Fruit fly (Drosophila melanogaster) whole organism, wandering third instar larva: Measurements from ENCODE around the gene Or83c.
A peak's percentile ranks its signal among the peaks of the same experiment; 100 is the strongest.

Source experiments
- Abd-B ChIP-seq: fragments of >200 bp; optimal IDR thresholded peaks from 2 replicates; lab custom pipeline; 2017; ENCODE audit warnings: missing biosample characterization, missing genetic modification characterization
- CG32264 ChIP-seq: fragments of 200-800 bp; sonication (Bioruptor generic); optimal IDR thresholded peaks from 2 replicates; lab custom pipeline; 2016; ENCODE audit warnings: missing biosample characterization, missing genetic modification characterization
- CG9705 ChIP-seq: fragments of 200-800 bp; sonication (Bioruptor generic); optimal IDR thresholded peaks from 2 replicates; lab custom pipeline; 2018; ENCODE audit warnings: missing biosample characterization, mild to moderate bottlenecking, missing genetic modification characterization
- CrebA ChIP-seq: fragments of 200-800 bp; sonication (Bioruptor generic); optimal IDR thresholded peaks from 2 replicates; lab custom pipeline; 2016; ENCODE audit warnings: missing biosample characterization, mild to moderate bottlenecking, missing genetic modification characterization, borderline replicate concordance
- Dfd ChIP-seq: fragments of >200 bp; optimal IDR thresholded peaks from 2 replicates; lab custom pipeline; 2017; ENCODE audit warnings: missing biosample characterization, missing genetic modification characterization
- Dif ChIP-seq: fragments of 200-275, 200-300 bp; sonication (Bioruptor generic); optimal IDR thresholded peaks from 2 replicates; lab custom pipeline; 2018; ENCODE audit warnings: missing biosample characterization, missing genetic modification characterization; ENCODE audit not compliant: partially characterized antibody
- GATAd ChIP-seq: sonication (Bioruptor generic); optimal IDR thresholded peaks from 2 replicates; lab custom pipeline; 2016; ENCODE audit warnings: missing biosample characterization, missing genetic modification characterization
- HLH106 ChIP-seq: fragments of 200-800 bp; optimal IDR thresholded peaks from 3 replicates; lab custom pipeline; 2019; ENCODE audit warnings: missing biosample characterization, mild to moderate bottlenecking, missing genetic modification characterization, moderate library complexity
- Hnf4 ChIP-seq: fragments of 200-800 bp; sonication (Bioruptor generic); optimal IDR thresholded peaks from 2 replicates; lab custom pipeline; 2016; ENCODE audit warnings: missing biosample characterization, mild to moderate bottlenecking, missing genetic modification characterization
- Jra ChIP-seq: sonication (Bioruptor generic); optimal IDR thresholded peaks from 2 replicates; lab custom pipeline; 2016; ENCODE audit warnings: missing biosample characterization, missing genetic modification characterization
- Mio ChIP-seq: sonication (Bioruptor generic); optimal IDR thresholded peaks from 2 replicates; lab custom pipeline; 2016; ENCODE audit warnings: missing biosample characterization, missing genetic modification characterization
- Myc ChIP-seq: fragments of >200 bp; optimal IDR thresholded peaks from 2 replicates; lab custom pipeline; 2017
- N ChIP-seq: fragments of >200 bp; optimal IDR thresholded peaks from 2 replicates; lab custom pipeline; 2018; ENCODE audit warnings: missing biosample characterization, missing external identifiers, missing genetic modification characterization
- OdsH ChIP-seq: fragments of 200-800 bp; sonication (Bioruptor generic); optimal IDR thresholded peaks from 2 replicates; lab custom pipeline; 2016; ENCODE audit warnings: missing biosample characterization, mild to moderate bottlenecking, missing genetic modification characterization
- Rel ChIP-seq, 2 experiments: fragments of 200-800 bp; sonication (Bioruptor generic) in 1 of 2; optimal IDR thresholded peaks; 2 replicates in 1 of 2; 3 replicates in 1 of 2; lab custom pipeline; 2016 to 2019; ENCODE audit warnings: mild to moderate bottlenecking in 2 of 2, missing biosample characterization in 2 of 2, missing genetic modification characterization in 2 of 2, moderate library complexity in 1 of 2
- Sp1 ChIP-seq: fragments of 200-800 bp; sonication (Bioruptor generic); optimal IDR thresholded peaks from 3 replicates; lab custom pipeline; 2019; ENCODE audit warnings: missing biosample characterization, mild to moderate bottlenecking, missing genetic modification characterization, moderate library complexity
- Vsx2 ChIP-seq: fragments of 200-300, 225-300 bp; sonication (Bioruptor generic); optimal IDR thresholded peaks from 2 replicates; lab custom pipeline; 2018; ENCODE audit warnings: missing biosample characterization, missing genetic modification characterization; ENCODE audit not compliant: partially characterized antibody
- br ChIP-seq: fragments of 200-800 bp; sonication (Bioruptor generic); optimal IDR thresholded peaks from 2 replicates; lab custom pipeline; 2016; ENCODE audit warnings: missing biosample characterization, missing genetic modification characterization
- brk ChIP-seq: fragments of 200-800 bp; sonication (Bioruptor generic); optimal IDR thresholded peaks from 2 replicates; lab custom pipeline; 2016; ENCODE audit warnings: missing biosample characterization, mild to moderate bottlenecking, missing genetic modification characterization
- dmrt93B ChIP-seq: fragments of 200-800 bp; sonication (Bioruptor generic); optimal IDR thresholded peaks from 2 replicates; lab custom pipeline; 2018; ENCODE audit warnings: missing biosample characterization, mild to moderate bottlenecking, missing genetic modification characterization
- dsf ChIP-seq: sonication (Bioruptor generic); optimal IDR thresholded peaks from 2 replicates; lab custom pipeline; 2016; ENCODE audit warnings: missing biosample characterization, missing genetic modification characterization, borderline replicate concordance
- ey ChIP-seq: fragments of 200-800 bp; sonication (Bioruptor generic); optimal IDR thresholded peaks from 2 replicates; lab custom pipeline; 2016; ENCODE audit warnings: missing biosample characterization, missing genetic modification characterization
- foxo ChIP-seq, 2 experiments: fragments of 200-800 bp; sonication (Bioruptor generic); optimal IDR thresholded peaks; 2 replicates in 1 of 2; 3 replicates in 1 of 2; lab custom pipeline; 2016 to 2017; ENCODE audit warnings: missing biosample characterization in 2 of 2, missing genetic modification characterization in 2 of 2
- fru ChIP-seq: fragments of 200-800 bp; sonication (Bioruptor generic); optimal IDR thresholded peaks from 3 replicates; lab custom pipeline; 2016; ENCODE audit warnings: missing biosample characterization, mild to moderate bottlenecking, missing genetic modification characterization
- h ChIP-seq: fragments of 200-800 bp; sonication (Bioruptor generic); optimal IDR thresholded peaks from 3 replicates; lab custom pipeline; 2016; ENCODE audit warnings: missing biosample characterization, mild to moderate bottlenecking, missing genetic modification characterization
- jim ChIP-seq: fragments of 175-275, 200-325 bp; sonication (Bioruptor generic); optimal IDR thresholded peaks from 2 replicates; lab custom pipeline; 2016; ENCODE audit warnings: missing biosample characterization, mild to moderate bottlenecking, missing genetic modification characterization
- lola ChIP-seq: fragments of >200 bp; optimal IDR thresholded peaks from 2 replicates; lab custom pipeline; 2017; ENCODE audit warnings: missing biosample characterization, missing genetic modification characterization
- psq ChIP-seq: fragments of 200-800 bp; sonication (Bioruptor generic); optimal IDR thresholded peaks from 3 replicates; lab custom pipeline; 2017; ENCODE audit warnings: missing biosample characterization, mild to moderate bottlenecking, missing genetic modification characterization, moderate library complexity
- rgr ChIP-seq: fragments of 200-800 bp; sonication (Bioruptor generic); optimal IDR thresholded peaks from 3 replicates; lab custom pipeline; 2016; ENCODE audit warnings: missing biosample characterization, mild to moderate bottlenecking, missing genetic modification characterization
- sage ChIP-seq: fragments of 200-800 bp; sonication (Bioruptor generic); optimal IDR thresholded peaks from 2 replicates; lab custom pipeline; 2016; ENCODE audit warnings: missing biosample characterization, mild to moderate bottlenecking, missing genetic modification characterization
- tai ChIP-seq: sonication (Bioruptor generic); optimal IDR thresholded peaks from 2 replicates; lab custom pipeline; 2016; ENCODE audit warnings: missing biosample characterization, missing genetic modification characterization
- usp ChIP-seq: fragments of >200 bp; optimal IDR thresholded peaks from 2 replicates; lab custom pipeline; 2017; ENCODE audit warnings: missing biosample characterization, missing genetic modification characterization
- woc ChIP-seq: sonication (Bioruptor generic); optimal IDR thresholded peaks from 2 replicates; lab custom pipeline; 2016; ENCODE audit warnings: missing biosample characterization, mild to moderate bottlenecking, missing genetic modification characterization

Or83c gene

dm6 chr3R:6110916-6111315 lies 32.8 kb upstream of the Or83c start, which contains the start of gene Obp83ef:
Obp83ef (minus strand) TSS chr3R:6111034.
- no peak for TF ChIP-seq dsf
- no peak for TF ChIP-seq Dfd (GFP tag; lab: Kevin White, UChicago)
- TF ChIP-seq Rel (GFP tag; optimal IDR thresholded peaks at IDR 0.05; lab: Kevin White, UChicago): no peak
- TF ChIP-seq Rel (tag; optimal IDR thresholded peaks at IDR 0.05; lab: Kevin White, UChicago): peak; percentile 5
- no peak for TF ChIP-seq CG32264 (GFP tag; lab: Kevin White, UChicago)
- TF ChIP-seq CrebA (GFP tag; lab: Kevin White, UChicago): no peak
- TF ChIP-seq lola: no peak

- TF ChIP-seq N (no peak), br (GFP tag; lab: Kevin White, UChicago) (no peak), HLH106 (tag; lab: Kevin White, UChicago) (no peak), Hnf4 (GFP tag; lab: Kevin White, UChicago) (no peak), OdsH (GFP tag; lab: Kevin White, UChicago) (no peak), Abd-B (no peak)
These were observed 29.7 kb upstream of the Or83c start, which contains the start of gene Obp83cd for dm6 chr3R:6107792-6108191. Obp83cd (plus strand) TSS chr3R:6108134.

- no peak for TF ChIP-seq CrebA (GFP tag; lab: Kevin White, UChicago)
- no peak for TF ChIP-seq psq (GFP tag; lab: Kevin White, UChicago)
- TF ChIP-seq ey (GFP tag; lab: Kevin White, UChicago): no peak
- TF ChIP-seq h: no peak
- TF ChIP-seq Dfd (GFP tag; lab: Kevin White, UChicago): no peak
- TF ChIP-seq Sp1: no peak
- no peak for TF ChIP-seq foxo (GFP tag; optimal IDR thresholded peaks at IDR 0.05; lab: Kevin White, UChicago)
- TF ChIP-seq jim (GFP tag; lab: Kevin White, UChicago): no peak
- no peak for TF ChIP-seq woc (GFP tag; lab: Kevin White, UChicago)
- TF ChIP-seq dmrt93B (GFP tag; lab: Kevin White, UChicago): no peak
- TF ChIP-seq br (GFP tag; lab: Kevin White, UChicago): no peak
- no peak for TF ChIP-seq Hnf4 (GFP tag; lab: Kevin White, UChicago)
- no peak for TF ChIP-seq HLH106 (tag; lab: Kevin White, UChicago)
- TF ChIP-seq brk: no peak
- TF ChIP-seq OdsH (GFP tag; lab: Kevin White, UChicago): no peak
- no peak for TF ChIP-seq Myc (lab: Kevin White, UChicago)
- TF ChIP-seq lola: no peak
- no peak for TF ChIP-seq Mio (GFP tag; lab: Kevin White, UChicago)
These were observed 29.3 kb upstream of the Or83c start for dm6 chr3R:6107353-6107752.

- TF ChIP-seq foxo (GFP tag; optimal IDR thresholded peaks at IDR 0.05; lab: Kevin White, UChicago) (peak in 1 of 2 experiments; percentile 13), CrebA (GFP tag; lab: Kevin White, UChicago) (no peak), ey (GFP tag; lab: Kevin White, UChicago) (no peak), usp (GFP tag; lab: Kevin White, UChicago) (no peak), fru (GFP tag; lab: Kevin White, UChicago) (no peak), GATAd (GFP tag; lab: Kevin White, UChicago) (no peak), Sp1 (peak; percentile 40), sage (no peak), Jra (no peak), rgr (GFP tag; lab: Kevin White, UChicago) (no peak), HLH106 (tag; lab: Kevin White, UChicago) (peak; percentile 30)
These were observed 28.6 kb upstream of the Or83c start for dm6 chr3R:6106711-6107110.

dm6 chr3R:6105160-6105559 lies 27.1 kb upstream of the Or83c start:
- no peak for TF ChIP-seq N
- TF ChIP-seq Vsx2: no peak
- no peak for TF ChIP-seq foxo (GFP tag; optimal IDR thresholded peaks at IDR 0.05; lab: Kevin White, UChicago)
- no peak for TF ChIP-seq tai (GFP tag; lab: Kevin White, UChicago)
- no peak for TF ChIP-seq Dif (GFP tag; lab: Kevin White, UChicago)
- no peak for TF ChIP-seq GATAd (GFP tag; lab: Kevin White, UChicago)
- no peak for TF ChIP-seq jim (GFP tag; lab: Kevin White, UChicago)
- no peak for TF ChIP-seq Mio (GFP tag; lab: Kevin White, UChicago)
- no peak for TF ChIP-seq CG9705 (GFP tag; lab: Kevin White, UChicago)
- no peak for TF ChIP-seq Jra
- no peak for TF ChIP-seq usp (GFP tag; lab: Kevin White, UChicago)
- no peak for TF ChIP-seq psq (GFP tag; lab: Kevin White, UChicago)
- TF ChIP-seq fru (GFP tag; lab: Kevin White, UChicago): no peak
- TF ChIP-seq Dfd (GFP tag; lab: Kevin White, UChicago): no peak
- no peak for TF ChIP-seq Myc (lab: Kevin White, UChicago)
- TF ChIP-seq Sp1: no peak
- TF ChIP-seq rgr (GFP tag; lab: Kevin White, UChicago): no peak
- TF ChIP-seq br (GFP tag; lab: Kevin White, UChicago): no peak
